Fruit fly (Drosophila melanogaster) whole organism, prepupa: ENCODE results near the gene CG7368.

Experiments
- Blimp-1 ChIP-seq: fragments of 200-800 bp; sonication (Bioruptor generic); optimal IDR thresholded peaks from 3 replicates; lab custom pipeline; 2017; ENCODE audit warnings: missing biosample characterization, missing genetic modification characterization, mild to moderate bottlenecking, moderate library complexity, missing genetic modification reagents
- CG10631 ChIP-seq: fragments of 200-800 bp; sonication (Bioruptor generic); optimal IDR thresholded peaks from 2 replicates; lab custom pipeline; 2016; ENCODE audit warnings: missing biosample characterization, missing genetic modification characterization
- CG11762 ChIP-seq: fragments of 200-800 bp; sonication (Bioruptor generic); optimal IDR thresholded peaks from 3 replicates; lab custom pipeline; 2016; ENCODE audit warnings: missing biosample characterization, missing genetic modification characterization; ENCODE audit not compliant: insufficient read depth
- CG15336 ChIP-seq: fragments of 200-800 bp; sonication (Bioruptor generic); IDR thresholded peaks from 2 replicates; pipeline ENCODE4 v1.3.6; 2022; ENCODE audit warnings: missing biosample characterization, missing genetic modification characterization
- CG1621 ChIP-seq: fragments of 200-800 bp; sonication (Bioruptor generic); optimal IDR thresholded peaks from 3 replicates; lab custom pipeline; 2018; ENCODE audit warnings: missing biosample characterization, mild to moderate bottlenecking, missing genetic modification characterization
- CG16779 ChIP-seq: fragments of 200-800 bp; sonication (Bioruptor generic); optimal IDR thresholded peaks from 3 replicates; lab custom pipeline; 2017; ENCODE audit warnings: missing biosample characterization, mild to moderate bottlenecking, missing genetic modification characterization
- CG3032 ChIP-seq: fragments of 200-800 bp; optimal IDR thresholded peaks from 2 replicates; lab custom pipeline; 2019; ENCODE audit warnings: missing biosample characterization, mild to moderate bottlenecking, missing genetic modification characterization, moderate library complexity
- CG31627 ChIP-seq: fragments of 200-800 bp; sonication (Bioruptor generic); optimal IDR thresholded peaks from 3 replicates; lab custom pipeline; 2016; ENCODE audit warnings: missing biosample characterization, missing genetic modification characterization
- CG32006 ChIP-seq: fragments of 200-800 bp; sonication (Bioruptor generic); optimal IDR thresholded peaks from 3 replicates; lab custom pipeline; 2017; ENCODE audit warnings: missing biosample characterization, mild to moderate bottlenecking, missing genetic modification characterization
- CG34406 ChIP-seq: fragments of 200-800 bp; sonication (Bioruptor generic); optimal IDR thresholded peaks from 3 replicates; lab custom pipeline; 2016; ENCODE audit warnings: missing biosample characterization, missing genetic modification characterization
- CG3919 ChIP-seq: fragments of 200-800 bp; sonication (Bioruptor generic); optimal IDR thresholded peaks from 3 replicates; lab custom pipeline; 2016; ENCODE audit warnings: missing biosample characterization, missing genetic modification characterization
- CG6163 ChIP-seq: fragments of 200-800 bp; sonication (Bioruptor generic); IDR thresholded peaks from 3 replicates; pipeline ENCODE4 v1.3.6; 2022; ENCODE audit warnings: missing biosample characterization, missing genetic modification characterization
- CG6276 ChIP-seq: fragments of 200-800 bp; sonication (Bioruptor generic); optimal IDR thresholded peaks from 2 replicates; lab custom pipeline; 2017; ENCODE audit warnings: missing biosample characterization, mild to moderate bottlenecking, missing genetic modification characterization
- CG6792 ChIP-seq: fragments of 200-800 bp; sonication (Bioruptor generic); optimal IDR thresholded peaks from 3 replicates; lab custom pipeline; 2016; ENCODE audit warnings: missing biosample characterization, missing genetic modification characterization
- CG6808 ChIP-seq: fragments of 200-800 bp; sonication (Bioruptor generic); optimal IDR thresholded peaks from 3 replicates; lab custom pipeline; 2017; ENCODE audit warnings: missing biosample characterization, missing genetic modification characterization, mild to moderate bottlenecking, moderate library complexity, missing genetic modification reagents
- CG6854 ChIP-seq: fragments of 200-800 bp; sonication (Bioruptor generic); optimal IDR thresholded peaks from 2 replicates; lab custom pipeline; 2017; ENCODE audit warnings: missing biosample characterization, mild to moderate bottlenecking, missing genetic modification characterization
- CG7368 ChIP-seq: fragments of 200-800 bp; sonication (Bioruptor generic); optimal IDR thresholded peaks from 3 replicates; lab custom pipeline; 2016; ENCODE audit warnings: missing biosample characterization, missing genetic modification characterization
- CG8119 ChIP-seq: fragments of 200-800 bp; sonication (Bioruptor generic); IDR thresholded peaks from 3 replicates; pipeline ENCODE4 v1.3.6; 2022; ENCODE audit warnings: missing biosample characterization, missing genetic modification characterization
- CG8319 ChIP-seq: fragments of 200-800 bp; sonication (Bioruptor generic); optimal IDR thresholded peaks from 3 replicates; lab custom pipeline; 2016; ENCODE audit warnings: missing biosample characterization, missing genetic modification characterization
- CG8632 ChIP-seq: fragments of 200-800 bp; sonication (Bioruptor generic); optimal IDR thresholded peaks from 3 replicates; lab custom pipeline; 2016; ENCODE audit warnings: missing biosample characterization, missing genetic modification characterization
- CG9139 ChIP-seq: fragments of 200-800 bp; sonication (Bioruptor generic); optimal IDR thresholded peaks from 3 replicates; lab custom pipeline; 2017; ENCODE audit warnings: missing biosample characterization, mild to moderate bottlenecking, missing genetic modification characterization
- Eip75B ChIP-seq: fragments of 200-800 bp; sonication (Bioruptor generic); optimal IDR thresholded peaks from 3 replicates; lab custom pipeline; 2016; ENCODE audit warnings: missing biosample characterization, missing genetic modification characterization
- Eip78C ChIP-seq: fragments of 200-800 bp; sonication (Bioruptor generic); peaks from one replicate; lab custom pipeline; 2016; ENCODE audit warnings: missing biosample characterization, missing genetic modification characterization
- Eip93F ChIP-seq: fragments of 200-800 bp; sonication (Bioruptor generic); optimal IDR thresholded peaks from 2 replicates; lab custom pipeline; 2016; ENCODE audit warnings: missing biosample characterization, mild to moderate bottlenecking, missing genetic modification characterization
- Ets21C ChIP-seq: fragments of 200-800 bp; sonication (Bioruptor generic); optimal IDR thresholded peaks from 3 replicates; lab custom pipeline; 2016; ENCODE audit warnings: missing biosample characterization, missing genetic modification characterization
- Ets96B ChIP-seq: fragments of 200-800 bp; optimal IDR thresholded peaks from 2 replicates; lab custom pipeline; 2019; ENCODE audit warnings: missing biosample characterization, mild to moderate bottlenecking, missing genetic modification characterization, moderate library complexity
- Gug ChIP-seq: fragments of 200-800 bp; sonication (Bioruptor generic); IDR thresholded peaks from 2 replicates; pipeline ENCODE4 v1.3.6; 2022; ENCODE audit warnings: missing biosample characterization, missing genetic modification characterization
- Hr38 ChIP-seq: sonication (Bioruptor generic); optimal IDR thresholded peaks from 2 replicates; lab custom pipeline; 2016; ENCODE audit warnings: missing biosample characterization, missing genetic modification characterization
- Hr39 ChIP-seq: fragments of 200-800 bp; sonication (Bioruptor generic); optimal IDR thresholded peaks from 2 replicates; lab custom pipeline; 2016; ENCODE audit warnings: missing biosample characterization, missing genetic modification characterization
- Hr4 ChIP-seq: fragments of 200-800 bp; sonication (Bioruptor generic); optimal IDR thresholded peaks from 3 replicates; lab custom pipeline; 2016; ENCODE audit warnings: missing biosample characterization, missing genetic modification characterization
- Lpt ChIP-seq: fragments of 200-800 bp; sonication (Bioruptor generic); optimal IDR thresholded peaks from 3 replicates; lab custom pipeline; 2016; ENCODE audit warnings: missing biosample characterization, missing genetic modification characterization
- Met ChIP-seq: fragments of 200-800 bp; sonication (Bioruptor generic); optimal IDR thresholded peaks from 3 replicates; lab custom pipeline; 2016; ENCODE audit warnings: missing biosample characterization, missing genetic modification characterization
- OdsH ChIP-seq: fragments of 200-800 bp; sonication (Bioruptor generic); optimal IDR thresholded peaks from 3 replicates; lab custom pipeline; 2016; ENCODE audit warnings: missing biosample characterization, missing genetic modification characterization
- Smox ChIP-seq: fragments of 200-800 bp; sonication (Bioruptor generic); optimal IDR thresholded peaks from 3 replicates; lab custom pipeline; 2016; ENCODE audit warnings: missing biosample characterization, missing genetic modification characterization
- Sox102F ChIP-seq: fragments of 200-800 bp; sonication (Bioruptor generic); optimal IDR thresholded peaks from 2 replicates; lab custom pipeline; 2016; ENCODE audit warnings: missing biosample characterization, mild to moderate bottlenecking, missing genetic modification characterization
- Sox14 ChIP-seq: fragments of 200-800 bp; sonication (Bioruptor generic); optimal IDR thresholded peaks from 3 replicates; lab custom pipeline; 2016; ENCODE audit warnings: missing biosample characterization, missing genetic modification characterization
- Sox15 ChIP-seq: fragments of 200-800 bp; sonication (Bioruptor generic); optimal IDR thresholded peaks from 3 replicates; lab custom pipeline; 2016; ENCODE audit warnings: missing biosample characterization, missing genetic modification characterization
- achi ChIP-seq: fragments of 200-800 bp; sonication (Bioruptor generic); optimal IDR thresholded peaks from 3 replicates; lab custom pipeline; 2016; ENCODE audit warnings: missing biosample characterization, missing genetic modification characterization
- acj6 ChIP-seq: fragments of 200-800 bp; sonication (Bioruptor generic); optimal IDR thresholded peaks from 3 replicates; lab custom pipeline; 2016; ENCODE audit warnings: missing biosample characterization, missing genetic modification characterization
- cyc ChIP-seq: fragments of 200-800 bp; sonication (Bioruptor generic); optimal IDR thresholded peaks from 3 replicates; lab custom pipeline; 2016; ENCODE audit warnings: missing biosample characterization, missing genetic modification characterization
- dac ChIP-seq: fragments of 200-800 bp; sonication (Bioruptor generic); optimal IDR thresholded peaks from 2 replicates; lab custom pipeline; 2017; ENCODE audit warnings: missing biosample characterization, mild to moderate bottlenecking, missing genetic modification characterization
- dsx ChIP-seq: fragments of 200-800 bp; optimal IDR thresholded peaks from 3 replicates; lab custom pipeline; 2019; ENCODE audit warnings: missing biosample characterization, mild to moderate bottlenecking, missing genetic modification characterization, moderate library complexity; ENCODE audit not compliant: poor library complexity, severe bottlenecking
- esn ChIP-seq: fragments of 200-800 bp; sonication (Bioruptor generic); optimal IDR thresholded peaks from 2 replicates; lab custom pipeline; 2016; ENCODE audit warnings: missing biosample characterization, mild to moderate bottlenecking, missing genetic modification characterization, moderate library complexity
- fd59A ChIP-seq: fragments of 200-800 bp; sonication (Bioruptor generic); optimal IDR thresholded peaks from 2 replicates; lab custom pipeline; 2017; ENCODE audit warnings: missing biosample characterization, mild to moderate bottlenecking, missing genetic modification characterization, missing genetic modification reagents
- fd85E ChIP-seq: fragments of 200-800 bp; sonication (Bioruptor generic); optimal IDR thresholded peaks from 3 replicates; lab custom pipeline; 2016; ENCODE audit warnings: missing biosample characterization, missing genetic modification characterization
- fkh ChIP-seq: fragments of 200-800 bp; sonication (Bioruptor generic); optimal IDR thresholded peaks from 3 replicates; lab custom pipeline; 2017; ENCODE audit warnings: missing biosample characterization, mild to moderate bottlenecking, missing genetic modification characterization, moderate library complexity
- lz ChIP-seq: fragments of 200-800 bp; sonication (Bioruptor generic); optimal IDR thresholded peaks from 3 replicates; lab custom pipeline; 2016; ENCODE audit warnings: missing biosample characterization, missing genetic modification characterization
- net ChIP-seq: fragments of 200-800 bp; sonication (Bioruptor generic); optimal IDR thresholded peaks from 3 replicates; lab custom pipeline; 2016; ENCODE audit warnings: missing biosample characterization, missing genetic modification characterization
- pdm3 ChIP-seq: fragments of 200-800 bp; sonication (Bioruptor generic); optimal IDR thresholded peaks from 3 replicates; lab custom pipeline; 2016; ENCODE audit warnings: missing biosample characterization, missing genetic modification characterization
- salr ChIP-seq, 2 experiments: fragments of 200-800 bp; sonication (Bioruptor generic); optimal IDR thresholded peaks; 3 replicates each; lab custom pipeline; 2016 to 2018; ENCODE audit warnings: missing biosample characterization in 2 of 2, missing genetic modification characterization in 2 of 2, mild to moderate bottlenecking in 1 of 2
- spab ChIP-seq: fragments of 200-800 bp; sonication (Bioruptor generic); optimal IDR thresholded peaks from 2 replicates; lab custom pipeline; 2017; ENCODE audit warnings: missing biosample characterization, mild to moderate bottlenecking, missing genetic modification characterization, missing genetic modification reagents
- ss ChIP-seq, 2 experiments: fragments of 200-800 bp; sonication (Bioruptor generic); optimal IDR thresholded peaks; 2 replicates in 1 of 2; 3 replicates in 1 of 2; lab custom pipeline; 2017 to 2018; ENCODE audit warnings: mild to moderate bottlenecking in 2 of 2, missing biosample characterization in 2 of 2, missing genetic modification characterization in 2 of 2, moderate library complexity in 1 of 2
- vri ChIP-seq: fragments of 200-800 bp; sonication (Bioruptor generic); optimal IDR thresholded peaks from 3 replicates; lab custom pipeline; 2016; ENCODE audit warnings: missing biosample characterization, mild to moderate bottlenecking, missing genetic modification characterization

The CG7368 gene

dm6 chr3L:11599255-11599654 is 2.3 kb downstream of the CG7368 start:
- TF ChIP-seq Eip75B (GFP tag; lab: Kevin White, UChicago) (no peak), spab (GFP tag; lab: Kevin White, UChicago) (peak; percentile 11), esn (peak; percentile 6), fkh (GFP tag; lab: Kevin White, UChicago) (no peak), Ets96B (tag; lab: Kevin White, UChicago) (peak; percentile 54), Gug (GFP tag; lab: Robert Waterston, UW) (no peak), Hr4 (peak; percentile 5), CG7368 (GFP tag; lab: Kevin White, UChicago) (peak; percentile 63), achi (GFP tag; lab: Kevin White, UChicago) (peak; percentile 44), Blimp-1 (GFP tag; lab: Kevin White, UChicago) (no peak), Eip78C (no peak), CG16779 (no peak), salr (GFP tag; optimal IDR thresholded peaks at IDR 0.05; lab: Kevin White, UChicago) (no peak), CG6792 (GFP tag; lab: Kevin White, UChicago) (peak; percentile 12), CG8119 (GFP tag; lab: Robert Waterston, UW) (peak; percentile 61), ss (GFP tag; optimal IDR thresholded peaks at IDR 0.05; lab: Kevin White, UChicago) (peak in 1 of 2 experiments; percentile 42), CG6276 (GFP tag; lab: Kevin White, UChicago) (no peak), CG31627 (GFP tag; lab: Kevin White, UChicago) (no peak), CG8319 (no peak), Lpt (GFP tag; lab: Kevin White, UChicago) (no peak), Ets21C (GFP tag; lab: Kevin White, UChicago) (no peak), lz (GFP tag; lab: Kevin White, UChicago) (no peak), Eip93F (no peak), pdm3 (GFP tag; lab: Kevin White, UChicago) (no peak), CG1621 (no peak), dsx (peak; percentile 41), CG32006 (GFP tag; lab: Kevin White, UChicago) (peak; percentile 54), dac (no peak), fd85E (GFP tag; lab: Kevin White, UChicago) (no peak), CG6163 (0 out of 3 replicates have a peak, but pooled peaks have one; percentile 23), Sox102F (GFP tag; lab: Kevin White, UChicago) (no peak), cyc (GFP tag; lab: Kevin White, UChicago) (no peak), CG15336 (GFP tag; lab: Robert Waterston, UW) (peak; percentile 42), CG6854 (GFP tag; lab: Kevin White, UChicago) (no peak), net (peak; percentile 7), OdsH (GFP tag; lab: Kevin White, UChicago) (peak; percentile 33), CG11762 (GFP tag; lab: Kevin White, UChicago) (no peak), Hr38 (GFP tag; lab: Kevin White, UChicago) (no peak), CG6808 (GFP tag; lab: Kevin White, UChicago) (peak; percentile 32), Sox15 (GFP tag; lab: Kevin White, UChicago) (no peak), acj6 (GFP tag; lab: Kevin White, UChicago) (peak; percentile 40), CG8632 (GFP tag; lab: Kevin White, UChicago) (peak; percentile 11), CG9139 (GFP tag; lab: Kevin White, UChicago) (no peak), CG34406 (peak; percentile 45), CG3919 (GFP tag; lab: Kevin White, UChicago) (no peak), Hr39 (no peak), CG3032 (tag; lab: Kevin White, UChicago) (peak; percentile 59), vri (GFP tag; lab: Kevin White, UChicago) (no peak), Sox14 (GFP tag; lab: Kevin White, UChicago) (no peak), Smox (GFP tag; lab: Kevin White, UChicago) (no peak), Met (no peak), fd59A (GFP tag; lab: Kevin White, UChicago) (no peak), CG10631 (GFP tag; lab: Kevin White, UChicago) (peak; percentile 37)
